Worm (Caenorhabditis elegans) whole organism, L4 larva: ENCODE data around the gene prp-9.

Experiments
- lin-13 ChIP-seq: fragments of 150-350 bp; optimal IDR thresholded peaks from 2 replicates; lab custom pipeline; 2014; ENCODE audit warnings: missing biosample characterization, missing genetic modification reagents, missing genetic modification characterization
- nhr-76 ChIP-seq: fragments of 150-350 bp; optimal IDR thresholded peaks from 2 replicates; lab custom pipeline; 2014; ENCODE audit warnings: missing biosample characterization, missing genetic modification characterization
- ztf-11 ChIP-seq: fragments of 150-350 bp; optimal IDR thresholded peaks from 2 replicates; lab custom pipeline; 2014; ENCODE audit warnings: missing biosample characterization, missing genetic modification characterization

- TF ChIP-seq nhr-76 (tag; lab: Kevin White, UChicago): no peak
- no peak for TF ChIP-seq ztf-11 (tag; lab: Kevin White, UChicago)
- no peak for TF ChIP-seq lin-13
These were observed 39.6 kb downstream of the prp-9 start, which contains the start of gene gbh-2 for ce11 chrII:8485603-8486002.
